Fruit fly (Drosophila melanogaster): ENCODE data around the gene Tim9b.
A peak's percentile ranks its signal among the peaks of the same experiment; 100 is the strongest.

dm6 chrX:19577940-19578632 is 40.3 kb downstream of the Tim9b start:
- TF ChIP-seq CG13204 (GFP tag; optimal IDR thresholded peaks at IDR 0.05) (no peak), CG12605 (GFP tag; IDR thresholded peaks at IDR 0.05) (no peak), Pif1B (GFP tag; optimal IDR thresholded peaks at IDR 0.05) (no peak), EcR (GFP tag; optimal IDR thresholded peaks at IDR 0.05) (peak; percentile 59), CG34367 (tag; optimal IDR thresholded peaks at IDR 0.05) (no peak), CG32121 (GFP tag; IDR thresholded peaks at IDR 0.05) (peak; percentile 53; the same call in 1 of the 2 replicates), Pif1A (GFP tag; optimal IDR thresholded peaks at IDR 0.05) (no peak), CG9948 (tag; optimal IDR thresholded peaks at IDR 0.05) (no peak), fd96Ca (GFP tag; IDR thresholded peaks at IDR 0.05) (no peak), D1 (tag; optimal IDR thresholded peaks at IDR 0.05) (no peak), CG17806 (tag; optimal IDR thresholded peaks at IDR 0.05) (no peak), Ets98B (GFP tag; IDR thresholded peaks at IDR 0.05) (no peak)

All from whole organism, pupa.